Worm (Caenorhabditis elegans): Measurements from ENCODE around the gene stim-1.

The stim-1 gene

ce11 chrIII:382470-382869 is 36.1 kb downstream of the stim-1 start, which contains the start of gene K10F12.7:
K10F12.7 (minus strand) TSS chrIII:382570.
- no peak for TF ChIP-seq him-1 (tag; optimal IDR thresholded peaks at IDR 0.05)
- TF ChIP-seq dao-5 (tag; optimal IDR thresholded peaks at IDR 0.05), result no peak
- no peak for TF ChIP-seq W03F9.2 (tag; optimal IDR thresholded peaks at IDR 0.05)

ce11 chrIII:381198-381597 is 37.4 kb downstream of the stim-1 start, which contains the start of gene gsto-3:
gsto-3 (minus strand) TSS chrIII:381298.
- TF ChIP-seq dao-5 (tag; optimal IDR thresholded peaks at IDR 0.05), result no peak
- TF ChIP-seq W03F9.2 (tag; optimal IDR thresholded peaks at IDR 0.05), result no peak
- TF ChIP-seq him-1 (tag; optimal IDR thresholded peaks at IDR 0.05), result no peak

ce11 chrIII:365649-366048 is 52.9 kb downstream of the stim-1 start, which contains the start of gene pll-1:
pll-1 (plus strand) TSS chrIII:365949.
- TF ChIP-seq him-1 (tag; optimal IDR thresholded peaks at IDR 0.05), result no peak
- TF ChIP-seq dao-5 (tag; optimal IDR thresholded peaks at IDR 0.05), result no peak
- no peak for TF ChIP-seq W03F9.2 (tag; optimal IDR thresholded peaks at IDR 0.05)

ce11 chrIII:360315-360714 is 58.2 kb downstream of the stim-1 start:
- TF ChIP-seq dao-5 (tag; optimal IDR thresholded peaks at IDR 0.05) (no peak), him-1 (tag; optimal IDR thresholded peaks at IDR 0.05) (peak; percentile 6)
